Worm (Caenorhabditis elegans) whole organism, late embryonic: ENCODE measurements around the gene bath-38.

Experiments
- F13H6.1 ChIP-seq: sonication (generic microtip); optimal IDR thresholded peaks from 2 replicates; lab custom pipeline; 2016; ENCODE audit warnings: missing genetic modification characterization, missing compliant biosample characterization
- K02D7.2 ChIP-seq: sonication (generic microtip); optimal IDR thresholded peaks from 2 replicates; lab custom pipeline; 2017; ENCODE audit warnings: mild to moderate bottlenecking, missing genetic modification characterization, missing compliant biosample characterization
- ama-1 ChIP-seq: fragments of 150-350 bp; optimal IDR thresholded peaks from 2 replicates; lab custom pipeline; 2014
- elt-4 ChIP-seq: sonication (generic microtip); optimal IDR thresholded peaks from 2 replicates; lab custom pipeline; 2016; ENCODE audit warnings: missing genetic modification characterization, missing compliant biosample characterization
- unc-42 ChIP-seq: sonication (generic microtip); optimal IDR thresholded peaks from 2 replicates; lab custom pipeline; 2016; ENCODE audit warnings: missing genotype, missing genetic modification characterization, missing compliant biosample characterization

- no peak for TF ChIP-seq F13H6.1
- TF ChIP-seq K02D7.2: no peak
- no peak for TF ChIP-seq elt-4 (tag; lab: Kevin White, UChicago)
- no peak for TF ChIP-seq ama-1 (lab: Kevin White, UChicago)
- no peak for TF ChIP-seq unc-42
These were observed 36.5 kb downstream of the bath-38 start for ce11 chrII:10008552-10008951.
